Fruit fly (Drosophila melanogaster): ENCODE results near the gene CG12237.

CG12237 gene

dm6 chrX:19604997-19605396, 37.7 kb downstream of the CG12237 start, which contains the start of gene CG14207 (continued):
- TF ChIP-seq prd (optimal IDR thresholded peaks at IDR 0.05) (no peak), prd (GFP tag; IDR thresholded peaks at IDR 0.05) (no peak), CG6854 (GFP tag; optimal IDR thresholded peaks at IDR 0.05) (peak; percentile 39), B-H2 (GFP tag; optimal IDR thresholded peaks at IDR 0.05) (peak; percentile 47), CG7839 (tag; optimal IDR thresholded peaks at IDR 0.05) (peak; percentile 7), Deaf1 (tag; optimal IDR thresholded peaks at IDR 0.05) (peak; percentile 10), CG16779 (GFP tag; IDR thresholded peaks at IDR 0.05) (0 out of 2 replicates have a peak, but pooled peaks have one; percentile 40), Stat92E (GFP tag; optimal IDR thresholded peaks at IDR 0.05) (no peak), grau (tag; optimal IDR thresholded peaks at IDR 0.05) (peak; percentile 25), CG4707 (GFP tag; optimal IDR thresholded peaks at IDR 0.05) (no peak), CG13894 (tag; optimal IDR thresholded peaks at IDR 0.05) (peak; percentile 52), Ets97D (GFP tag; optimal IDR thresholded peaks at IDR 0.05) (peak; percentile 41), CG9817 (tag; optimal IDR thresholded peaks at IDR 0.05) (no peak), CG11456 (GFP tag; IDR thresholded peaks at IDR 0.05) (no peak), CG15479 (GFP tag; optimal IDR thresholded peaks at IDR 0.05) (no peak), pita (GFP tag; optimal IDR thresholded peaks at IDR 0.05) (no peak), ewg (GFP tag; optimal IDR thresholded peaks at IDR 0.05) (peak; percentile 40), CG8089 (GFP tag; optimal IDR thresholded peaks at IDR 0.05) (no peak), CG4328 (GFP tag; optimal IDR thresholded peaks at IDR 0.05) (no peak), hth (optimal IDR thresholded peaks at IDR 0.05) (no peak), gro (GFP tag; optimal IDR thresholded peaks at IDR 0.05) (peak; percentile 51), CG43689 (GFP tag; IDR thresholded peaks at IDR 0.05) (no peak), Dbx (GFP tag; IDR thresholded peaks at IDR 0.05) (peak; percentile 50; the same call in 2 of the 3 replicates), Abd-B (GFP tag; optimal IDR thresholded peaks at IDR 0.05) (no peak), CG17328 (GFP tag; IDR thresholded peaks at IDR 0.05) (no peak), GATAe (GFP tag; conservative IDR thresholded peaks at IDR 0.05) (no peak), D19A (tag; optimal IDR thresholded peaks at IDR 0.05) (peak; percentile 20), CG10462 (GFP tag; optimal IDR thresholded peaks at IDR 0.05) (no peak), CG2202 (tag; optimal IDR thresholded peaks at IDR 0.05) (no peak), pros (GFP tag; optimal IDR thresholded peaks at IDR 0.05) (peak; percentile 28), CG12659 (GFP tag; optimal IDR thresholded peaks at IDR 0.05) (peak; percentile 29), her (GFP tag; optimal IDR thresholded peaks at IDR 0.05) (peak; percentile 49), vvl (GFP tag; IDR thresholded peaks at IDR 0.05) (peak; percentile 64), CG3847 (GFP tag; IDR thresholded peaks at IDR 0.05) (0 out of 2 replicates have a peak, but pooled peaks have one; percentile 15), CG17912 (GFP tag; optimal IDR thresholded peaks at IDR 0.05) (no peak), schlank (tag; optimal IDR thresholded peaks at IDR 0.05) (peak; percentile 10), Fer3 (tag; optimal IDR thresholded peaks at IDR 0.05) (peak; percentile 36), Sry-β (GFP tag; optimal IDR thresholded peaks at IDR 0.05) (no peak), Hr51 (GFP tag; optimal IDR thresholded peaks at IDR 0.05) (no peak), cg (GFP tag; optimal IDR thresholded peaks at IDR 0.05) (peak; percentile 0), Trl (optimal IDR thresholded peaks at IDR 0.05) (no peak), Trl (GFP tag; optimal IDR thresholded peaks at IDR 0.05) (peak; percentile 7), pum (GFP tag; optimal IDR thresholded peaks at IDR 0.05) (no peak), knrl (GFP tag; IDR thresholded peaks at IDR 0.05; ENCODE audit: partially characterized antibody) (peak; percentile 47; the same call in 1 of the 3 replicates), CG11247 (GFP tag; IDR thresholded peaks at IDR 0.05) (peak; percentile 30; the same call in 1 of the 2 replicates), CG15601 (tag; optimal IDR thresholded peaks at IDR 0.05) (peak; percentile 10), tx (GFP tag; optimal IDR thresholded peaks at IDR 0.05) (no peak), NC2β (GFP tag; optimal IDR thresholded peaks at IDR 0.05) (peak; percentile 42), hbn (GFP tag; IDR thresholded peaks at IDR 0.05; ENCODE audit: partially characterized antibody) (peak; percentile 57; the same call in 1 of the 2 replicates), ci (GFP tag; IDR thresholded peaks at IDR 0.05) (peak; percentile 65; the same call in 2 of the 3 replicates), kah (GFP tag; optimal IDR thresholded peaks at IDR 0.05) (no peak)

Measured in whole organism, embryonic.